Fruit fly (Drosophila melanogaster) whole organism, embryonic: ENCODE data around the gene CG5644.
A peak's percentile ranks its signal among the peaks of the same experiment; 100 is the strongest.

Experiments used
- Aef1 ChIP-seq: fragments of 200-800 bp; sonication (Bioruptor generic); IDR thresholded peaks from 3 replicates; pipeline ENCODE4 v1.3.6; 2022; ENCODE audit warnings: missing biosample characterization, missing genetic modification characterization
- Antp ChIP-seq: fragments of 200-800 bp; sonication (Bioruptor generic); optimal IDR thresholded peaks from 3 replicates; lab custom pipeline; 2016; ENCODE audit warnings: missing biosample characterization, missing genetic modification characterization
- Atf6 ChIP-seq: fragments of 200-800 bp; sonication (Bioruptor generic); IDR thresholded peaks from 2 replicates; pipeline ENCODE4 v1.3.6; 2022; ENCODE audit warnings: missing biosample characterization, missing genetic modification characterization
- CG10366 ChIP-seq: fragments of 200-800 bp; sonication (Bioruptor generic); IDR thresholded peaks from 2 replicates; pipeline ENCODE4 v1.3.6; 2022; ENCODE audit warnings: missing biosample characterization, missing genetic modification characterization
- CG10431 ChIP-seq: fragments of 200-800 bp; sonication (Bioruptor generic); optimal IDR thresholded peaks from 3 replicates; lab custom pipeline; 2018; ENCODE audit warnings: missing biosample characterization, mild to moderate bottlenecking, missing genetic modification characterization
- CG11085 ChIP-seq: fragments of 200-800 bp; sonication (Bioruptor generic); IDR thresholded peaks from 2 replicates; pipeline ENCODE4 v1.3.6; 2022; ENCODE audit warnings: missing biosample characterization, missing genetic modification characterization
- CG13424 ChIP-seq: fragments of 200-800 bp; sonication (Bioruptor generic); optimal IDR thresholded peaks from 2 replicates; lab custom pipeline; 2019; ENCODE audit warnings: missing biosample characterization, mild to moderate bottlenecking, missing genetic modification characterization, moderate library complexity
- CG14667 ChIP-seq: fragments of 200-800 bp; sonication (Bioruptor generic); IDR thresholded peaks from 2 replicates; pipeline ENCODE4 v1.3.6; 2022; ENCODE audit warnings: missing biosample characterization, missing genetic modification characterization
- CG18476 ChIP-seq: fragments of 200-800 bp; sonication (Bioruptor generic); optimal IDR thresholded peaks from 2 replicates; lab custom pipeline; 2016; ENCODE audit warnings: missing biosample characterization, mild to moderate bottlenecking, missing genetic modification characterization
- CG30431 ChIP-seq: fragments of 200-800 bp; sonication (Bioruptor generic); optimal IDR thresholded peaks from 2 replicates; lab custom pipeline; 2017; ENCODE audit warnings: missing biosample characterization, missing genetic modification characterization
- CG3281 ChIP-seq: fragments of 200-800 bp; sonication (Bioruptor generic); optimal IDR thresholded peaks from 3 replicates; lab custom pipeline; 2017; ENCODE audit warnings: missing biosample characterization, mild to moderate bottlenecking, missing genetic modification characterization
- CG34224 ChIP-seq: fragments of 200-800 bp; sonication (Bioruptor generic); IDR thresholded peaks from 3 replicates; pipeline ENCODE4 v1.3.6; 2022; ENCODE audit warnings: missing biosample characterization, missing genetic modification characterization; ENCODE audit not compliant: partially characterized antibody
- CG3838 ChIP-seq: fragments of 200-800 bp; sonication (Bioruptor generic); optimal IDR thresholded peaks from 3 replicates; lab custom pipeline; 2016; ENCODE audit warnings: missing biosample characterization, missing genetic modification characterization
- CG4328 ChIP-seq: fragments of 200-800 bp; sonication (Bioruptor generic); optimal IDR thresholded peaks from 3 replicates; lab custom pipeline; 2017; ENCODE audit warnings: missing biosample characterization, missing genetic modification reagents, missing genetic modification characterization
- CG4730 ChIP-seq: fragments of 200-800 bp; sonication (Bioruptor generic); IDR thresholded peaks from 2 replicates; pipeline ENCODE4 v1.3.6; 2022; ENCODE audit warnings: missing biosample characterization, missing genetic modification characterization
- CG6254 ChIP-seq: fragments of 200-800 bp; sonication (Bioruptor generic); optimal IDR thresholded peaks from 3 replicates; lab custom pipeline; 2017; ENCODE audit warnings: mild to moderate bottlenecking, missing biosample characterization, missing genetic modification reagents, missing genetic modification characterization
- CG6654 ChIP-seq: fragments of 200-800 bp; sonication (Bioruptor generic); optimal IDR thresholded peaks from 2 replicates; lab custom pipeline; 2017; ENCODE audit warnings: missing biosample characterization, mild to moderate bottlenecking, missing genetic modification characterization
- CG6765 ChIP-seq: fragments of 200-800 bp; sonication (Bioruptor generic); optimal IDR thresholded peaks from 3 replicates; lab custom pipeline; 2017; ENCODE audit warnings: missing biosample characterization, mild to moderate bottlenecking, missing genetic modification characterization
- CG7357 ChIP-seq: fragments of 200-800 bp; sonication (Bioruptor generic); IDR thresholded peaks from 3 replicates; pipeline ENCODE4 v1.3.6; 2022; ENCODE audit warnings: missing biosample characterization, missing genetic modification characterization
- CG9817 ChIP-seq: fragments of 200-800 bp; sonication (Bioruptor generic); optimal IDR thresholded peaks from 2 replicates; lab custom pipeline; 2018; ENCODE audit warnings: missing biosample characterization, mild to moderate bottlenecking, missing genetic modification characterization, moderate library complexity
- CoRest ChIP-seq: fragments of 200-800 bp; sonication (Bioruptor generic); optimal IDR thresholded peaks from 3 replicates; lab custom pipeline; 2018; ENCODE audit warnings: missing biosample characterization, mild to moderate bottlenecking, missing genetic modification characterization, moderate library complexity
- D19A ChIP-seq: fragments of 200-800 bp; optimal IDR thresholded peaks from 3 replicates; lab custom pipeline; 2019; ENCODE audit warnings: missing biosample characterization, mild to moderate bottlenecking, missing genetic modification characterization, moderate library complexity
- Dek ChIP-seq: fragments of 200-800 bp; sonication (Bioruptor generic); optimal IDR thresholded peaks from 3 replicates; lab custom pipeline; 2019; ENCODE audit warnings: missing biosample characterization, mild to moderate bottlenecking, missing genetic modification characterization, moderate library complexity
- Drgx ChIP-seq: fragments of 200-800 bp; sonication (Bioruptor generic); IDR thresholded peaks from 2 replicates; pipeline ENCODE4 v1.3.6; 2022; ENCODE audit warnings: missing biosample characterization, missing genetic modification characterization
- Gug ChIP-seq: fragments of 200-800 bp; sonication (Bioruptor generic); IDR thresholded peaks from 4 replicates; pipeline ENCODE4 v1.3.6; 2022; ENCODE audit warnings: missing biosample characterization, missing genetic modification characterization
- H2.0 ChIP-seq: fragments of 200-800 bp; sonication (Bioruptor generic); IDR thresholded peaks from 2 replicates; pipeline ENCODE4 v1.3.6; 2022; ENCODE audit warnings: missing biosample characterization, missing genetic modification characterization
- Myb ChIP-seq: fragments of 200-800 bp; sonication (Bioruptor generic); optimal IDR thresholded peaks from 2 replicates; lab custom pipeline; 2016; ENCODE audit warnings: missing biosample characterization, missing genetic modification characterization
- Rx ChIP-seq: fragments of 200-800 bp; sonication (Bioruptor generic); IDR thresholded peaks from 2 replicates; pipeline ENCODE4 v1.3.6; 2022; ENCODE audit warnings: missing biosample characterization, missing genetic modification characterization
- Xrp1 ChIP-seq: fragments of 200-800 bp; sonication (Bioruptor generic); IDR thresholded peaks from 2 replicates; pipeline ENCODE4 v1.3.6; 2022; ENCODE audit warnings: missing biosample characterization, missing genetic modification characterization
- al ChIP-seq: fragments of 200-800 bp; sonication (Bioruptor generic); IDR thresholded peaks from 2 replicates; pipeline ENCODE4 v1.3.6; 2022; ENCODE audit warnings: missing biosample characterization, missing genetic modification characterization
- aop ChIP-seq: fragments of 200-800 bp; sonication (Bioruptor generic); IDR thresholded peaks from 2 replicates; pipeline ENCODE4 v1.3.6; 2022; ENCODE audit warnings: missing biosample characterization, missing genetic modification characterization
- ash1 ChIP-seq: fragments of 200-800 bp; sonication (Bioruptor generic); optimal IDR thresholded peaks from 2 replicates; lab custom pipeline; 2018; ENCODE audit warnings: missing biosample characterization, mild to moderate bottlenecking, missing genetic modification characterization
- da ChIP-seq: fragments of 200-800 bp; sonication (Bioruptor generic); optimal IDR thresholded peaks from 2 replicates; lab custom pipeline; 2016; ENCODE audit warnings: missing biosample characterization, missing genetic modification characterization
- dimm ChIP-seq: fragments of 200-800 bp; sonication (Bioruptor generic); IDR thresholded peaks from 2 replicates; pipeline ENCODE4 v1.3.6; 2022; ENCODE audit warnings: missing biosample characterization, missing genetic modification characterization
- fd3F ChIP-seq: fragments of 200-800 bp; sonication (Bioruptor generic); optimal IDR thresholded peaks from 2 replicates; lab custom pipeline; 2018; ENCODE audit warnings: missing biosample characterization, mild to moderate bottlenecking, missing genetic modification characterization, moderate library complexity
- fru ChIP-seq: fragments of >200 bp; optimal IDR thresholded peaks from 2 replicates; lab custom pipeline; 2017
- gro ChIP-seq: fragments of 200-800 bp; sonication (Bioruptor generic); optimal IDR thresholded peaks from 2 replicates; lab custom pipeline; 2016; ENCODE audit warnings: missing biosample characterization, missing genetic modification characterization
- gsb ChIP-seq: fragments of 200-800 bp; sonication (Bioruptor generic); IDR thresholded peaks from 2 replicates; pipeline ENCODE4 v1.3.6; 2022; ENCODE audit warnings: missing biosample characterization, missing genetic modification characterization
- hkb ChIP-seq, 2 experiments: fragments of 200-800 bp in 1 of 2; fragments of >200 bp in 1 of 2; sonication (Bioruptor generic) in 1 of 2; IDR thresholded peaks in 1 of 2; optimal IDR thresholded peaks in 1 of 2; 2 replicates each; pipeline versions ENCODE4 v1.3.6 to Lab custom; 2017 to 2022; ENCODE audit warnings: missing biosample characterization in 1 of 2, missing genetic modification characterization in 1 of 2
- insv ChIP-seq, 2 experiments: fragments of 200-800 bp; sonication (Bioruptor generic); optimal IDR thresholded peaks; 3 replicates each; lab custom pipeline; 2016 to 2018; ENCODE audit warnings: missing biosample characterization in 2 of 2, missing genetic modification characterization in 2 of 2
- kah ChIP-seq: fragments of 200-800 bp; sonication (Bioruptor generic); optimal IDR thresholded peaks from 2 replicates; lab custom pipeline; 2018; ENCODE audit warnings: missing biosample characterization, mild to moderate bottlenecking, missing genetic modification characterization
- lbe ChIP-seq: fragments of 200-800 bp; sonication (Bioruptor generic); optimal IDR thresholded peaks from 2 replicates; lab custom pipeline; 2016; ENCODE audit warnings: missing biosample characterization, mild to moderate bottlenecking, missing genetic modification characterization
- mam ChIP-seq: fragments of 200-800 bp; sonication (Bioruptor generic); optimal IDR thresholded peaks from 3 replicates; lab custom pipeline; 2016; ENCODE audit warnings: missing biosample characterization, missing genetic modification characterization
- nau ChIP-seq: fragments of 200-800 bp; sonication (Bioruptor generic); optimal IDR thresholded peaks from 3 replicates; lab custom pipeline; 2017; ENCODE audit warnings: missing biosample characterization, mild to moderate bottlenecking, missing genetic modification characterization, missing genetic modification reagents
- nerfin-1 ChIP-seq: fragments of 200-800 bp; sonication (Bioruptor generic); optimal IDR thresholded peaks from 3 replicates; lab custom pipeline; 2019; ENCODE audit warnings: missing biosample characterization, mild to moderate bottlenecking, missing genetic modification characterization, moderate library complexity
- pfk ChIP-seq: fragments of 200-800 bp; sonication (Bioruptor generic); optimal IDR thresholded peaks from 2 replicates; lab custom pipeline; 2018; ENCODE audit warnings: missing biosample characterization, mild to moderate bottlenecking, missing genetic modification characterization, moderate library complexity
- repo ChIP-seq: fragments of 200-800 bp; sonication (Bioruptor generic); optimal IDR thresholded peaks from 2 replicates; lab custom pipeline; 2016; ENCODE audit warnings: missing biosample characterization, missing genetic modification characterization
- sna ChIP-seq: fragments of 200-800 bp; sonication (Bioruptor generic); IDR thresholded peaks from 2 replicates; pipeline ENCODE4 v1.3.6; 2022; ENCODE audit warnings: missing biosample characterization, missing genetic modification characterization; ENCODE audit not compliant: partially characterized antibody
- so ChIP-seq: fragments of 200-800 bp; sonication (Bioruptor generic); IDR thresholded peaks from 3 replicates; pipeline ENCODE4 v1.3.6; 2022; ENCODE audit warnings: missing biosample characterization, missing genetic modification characterization
- ttk ChIP-seq: fragments of 200-800 bp; sonication (Bioruptor generic); IDR thresholded peaks from 2 replicates; pipeline ENCODE4 v2.1.2; 2022; ENCODE audit warnings: missing biosample characterization, missing genetic modification characterization
- zen ChIP-seq: fragments of 200-800 bp; sonication (Bioruptor generic); optimal IDR thresholded peaks from 3 replicates; lab custom pipeline; 2018; ENCODE audit warnings: missing biosample characterization, mild to moderate bottlenecking, missing genetic modification characterization, moderate library complexity

The CG5644 gene

DNA sequence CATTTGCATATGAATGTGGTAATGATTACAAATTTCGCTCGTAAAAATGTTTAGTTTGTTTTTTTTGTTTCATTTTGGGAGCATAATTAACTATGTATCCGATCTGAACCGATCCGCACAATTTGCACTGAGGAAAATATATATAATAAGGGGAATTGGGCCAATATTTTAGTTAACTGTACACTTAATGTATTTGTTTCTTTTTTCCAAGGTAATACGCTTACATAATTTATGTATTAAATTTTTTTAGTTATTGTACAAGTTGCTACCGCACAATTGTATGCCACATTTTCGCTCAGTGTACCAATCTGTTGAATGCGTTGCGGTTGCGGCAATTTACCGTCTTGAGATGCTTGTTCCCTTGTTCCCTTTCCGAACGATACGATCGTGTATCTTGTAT, 46.0 kb upstream of the CG5644 start (continued):
- peak; percentile 75 for TF ChIP-seq Dek (tag; lab: Kevin White, UChicago)
- TF ChIP-seq dimm (GFP tag; lab: Robert Waterston, UW): peak; percentile 58
- peak; percentile 70 for TF ChIP-seq CG7357 (GFP tag; lab: Robert Waterston, UW)
- peak; percentile 39 for TF ChIP-seq CG6765 (GFP tag; lab: Kevin White, UChicago)
- TF ChIP-seq CG30431 (GFP tag; lab: Kevin White, UChicago): peak; percentile 59
- TF ChIP-seq pfk (GFP tag; lab: Kevin White, UChicago): no peak
- peak; percentile 70 for TF ChIP-seq nau
- TF ChIP-seq CG13424: peak; percentile 89
- TF ChIP-seq ash1: no peak
- no peak for TF ChIP-seq CG34224
- TF ChIP-seq CG4328 (GFP tag; lab: Kevin White, UChicago): peak; percentile 44
- TF ChIP-seq insv (GFP tag; optimal IDR thresholded peaks at IDR 0.05; lab: Kevin White, UChicago): no peak
- TF ChIP-seq hkb (optimal IDR thresholded peaks at IDR 0.05; lab: Kevin White, UChicago): no peak
- peak; percentile 93 for TF ChIP-seq hkb (GFP tag; IDR thresholded peaks at IDR 0.05; lab: Robert Waterston, UW)
- peak; percentile 80 for TF ChIP-seq Gug (GFP tag; lab: Robert Waterston, UW)
- TF ChIP-seq nerfin-1 (tag; lab: Kevin White, UChicago): peak; percentile 78
- TF ChIP-seq Rx (GFP tag; lab: Robert Waterston, UW): peak; percentile 76
- TF ChIP-seq CG9817 (tag; lab: Kevin White, UChicago): peak; percentile 71
- no peak for TF ChIP-seq lbe (GFP tag; lab: Kevin White, UChicago)
- peak; percentile 74 for TF ChIP-seq zen (tag; lab: Kevin White, UChicago)
- TF ChIP-seq CoRest (tag; lab: Kevin White, UChicago): peak; percentile 88
- TF ChIP-seq CG4730 (GFP tag; lab: Robert Waterston, UW): peak; percentile 89
- TF ChIP-seq repo (GFP tag; lab: Kevin White, UChicago): peak; percentile 68
- peak; percentile 83 for TF ChIP-seq Atf6 (GFP tag; lab: Robert Waterston, UW)
- TF ChIP-seq fd3F (GFP tag; lab: Kevin White, UChicago): peak; percentile 64
- TF ChIP-seq da: peak; percentile 41
- TF ChIP-seq so (GFP tag; lab: Robert Waterston, UW): peak; percentile 88
- TF ChIP-seq fru (lab: Kevin White, UChicago): no peak
- TF ChIP-seq CG10431: peak; percentile 28
- TF ChIP-seq Antp: peak; percentile 73
- TF ChIP-seq CG10366 (GFP tag; lab: Robert Waterston, UW): peak; percentile 92
- TF ChIP-seq mam (GFP tag; lab: Kevin White, UChicago): peak; percentile 81
- TF ChIP-seq CG3838 (GFP tag; lab: Kevin White, UChicago): peak; percentile 53
- peak; percentile 68 for TF ChIP-seq CG18476 (GFP tag; lab: Kevin White, UChicago)
- TF ChIP-seq CG11085 (GFP tag; lab: Robert Waterston, UW): peak; percentile 54
- TF ChIP-seq CG6254: peak; percentile 64
- peak; percentile 87 for TF ChIP-seq al (GFP tag; lab: Robert Waterston, UW)
- peak; percentile 89 for TF ChIP-seq Aef1 (GFP tag; lab: Robert Waterston, UW)
- TF ChIP-seq sna (GFP tag; lab: Robert Waterston, UW): no peak
- TF ChIP-seq gro (GFP tag; lab: Kevin White, UChicago): peak; percentile 57
- peak; percentile 27 for TF ChIP-seq Myb
- peak; percentile 76 for TF ChIP-seq D19A (tag; lab: Kevin White, UChicago)
- TF ChIP-seq CG14667 (GFP tag; lab: Robert Waterston, UW): peak; percentile 84
- peak; percentile 50 for TF ChIP-seq CG6654 (GFP tag; lab: Kevin White, UChicago)
- TF ChIP-seq Xrp1 (GFP tag; lab: Robert Waterston, UW): peak; percentile 91
- TF ChIP-seq Drgx (GFP tag; lab: Robert Waterston, UW): no peak
- peak; percentile 87 for TF ChIP-seq ttk (GFP tag; lab: Robert Waterston, UW)
- peak; percentile 89 for TF ChIP-seq H2.0 (GFP tag; lab: Robert Waterston, UW)
- TF ChIP-seq gsb (GFP tag; lab: Robert Waterston, UW): peak; percentile 81
- TF ChIP-seq CG3281: peak; percentile 73
- TF ChIP-seq kah (GFP tag; lab: Kevin White, UChicago): peak; percentile 68
- TF ChIP-seq aop (GFP tag; lab: Robert Waterston, UW): peak; percentile 66; the same call in 1 of the 2 replicates
